Worm (Caenorhabditis elegans): ENCODE measurements around the gene R08D7.4.

ce11 chrIII:9002545-9002944 lies 30.9 kb downstream of the R08D7.4 start, which contains the start of the genes F59B2.15 and zif-1:
- TF ChIP-seq let-526 (GFP tag; IDR thresholded peaks at IDR 0.05) (no peak), F37B4.10 (GFP tag; IDR thresholded peaks at IDR 0.05) (no peak), ztf-18 (tag; optimal IDR thresholded peaks at IDR 0.05) (no peak), pbrm-1 (GFP tag; IDR thresholded peaks at IDR 0.05) (no peak), madf-6 (GFP tag; IDR thresholded peaks at IDR 0.05) (no peak), F23B12.7 (tag; optimal IDR thresholded peaks at IDR 0.05; ENCODE audit: insufficient read depth) (no peak), nhr-80 (tag; optimal IDR thresholded peaks at IDR 0.05) (no peak), tbx-9 (tag; optimal IDR thresholded peaks at IDR 0.05; ENCODE audit: borderline replicate concordance) (no peak), snpc-1.3 (tag; optimal IDR thresholded peaks at IDR 0.05; ENCODE audit: insufficient read depth) (no peak), C17E4.6 (GFP tag; IDR thresholded peaks at IDR 0.05) (no peak), hlh-12 (tag; optimal IDR thresholded peaks at IDR 0.05) (no peak), F52B5.7 (tag; optimal IDR thresholded peaks at IDR 0.05) (no peak), K12H6.12 (tag; optimal IDR thresholded peaks at IDR 0.05) (no peak)

All from whole organism, young adult.